Worm (Caenorhabditis elegans) whole organism, mixed stage, embryonic: ENCODE results near the gene C29A12.6.

Experiments used
- M03D4.4 ChIP-seq: sonication (generic microtip); optimal IDR thresholded peaks from 2 replicates; lab custom pipeline; 2017; ENCODE audit warnings: mild to moderate bottlenecking, missing genetic modification characterization, missing compliant biosample characterization
- nhr-12 ChIP-seq: fragments of 150-350 bp; optimal IDR thresholded peaks from 2 replicates; lab custom pipeline; 2014; ENCODE audit warnings: missing biosample characterization, missing genetic modification characterization
- pha-4 ChIP-seq: fragments of 150-350 bp; optimal IDR thresholded peaks from 2 replicates; lab custom pipeline; 2018; ENCODE audit warnings: missing biosample characterization, missing genetic modification reagents, missing genetic modification characterization
- snpc-4 ChIP-seq: fragments of 150-350 bp; optimal IDR thresholded peaks from 2 replicates; lab custom pipeline; 2014; ENCODE audit warnings: missing biosample characterization, missing genetic modification characterization
- unc-62 ChIP-seq: fragments of 150-350 bp; optimal IDR thresholded peaks from 2 replicates; lab custom pipeline; 2014; ENCODE audit warnings: missing biosample characterization, missing genetic modification reagents, missing genetic modification characterization

ce11 chrV:10805934-10806333, 41.1 kb upstream of the C29A12.6 start, which contains the start of gene prp-38:
- no peak for TF ChIP-seq pha-4 (tag; lab: Kevin White, UChicago)
- TF ChIP-seq unc-62 (GFP tag; lab: Kevin White, UChicago): no peak
- no peak for TF ChIP-seq snpc-4
- no peak for TF ChIP-seq nhr-12
- TF ChIP-seq M03D4.4 (tag; lab: Kevin White, UChicago): no peak
